Fruit fly (Drosophila melanogaster) whole organism, embryonic: ENCODE measurements around the gene slow.

Source experiments
- Ada2b ChIP-seq: fragments of 200-800 bp; sonication (Bioruptor generic); IDR thresholded peaks from 2 replicates; pipeline ENCODE4 v1.3.6; 2022; ENCODE audit warnings: missing biosample characterization, missing genetic modification characterization
- Aef1 ChIP-seq: fragments of 200-800 bp; sonication (Bioruptor generic); IDR thresholded peaks from 3 replicates; pipeline ENCODE4 v1.3.6; 2022; ENCODE audit warnings: missing biosample characterization, missing genetic modification characterization
- CG10209 ChIP-seq: fragments of 200-800 bp; sonication (Bioruptor generic); optimal IDR thresholded peaks from 3 replicates; lab custom pipeline; 2017; ENCODE audit warnings: missing biosample characterization, mild to moderate bottlenecking, missing genetic modification characterization, missing genetic modification reagents
- CG10959 ChIP-seq: fragments of 200-800 bp; sonication (Bioruptor generic); IDR thresholded peaks from 2 replicates; pipeline ENCODE4 v1.3.6; 2022; ENCODE audit warnings: missing biosample characterization, missing genetic modification characterization
- CG11247 ChIP-seq: fragments of 200-800 bp; sonication (Bioruptor generic); IDR thresholded peaks from 2 replicates; pipeline ENCODE4 v1.3.6; 2022; ENCODE audit warnings: missing biosample characterization, missing genetic modification characterization
- CG12155 ChIP-seq: fragments of 200-800 bp; sonication (Bioruptor generic); optimal IDR thresholded peaks from 3 replicates; lab custom pipeline; 2016; ENCODE audit warnings: missing biosample characterization, missing genetic modification characterization
- CG16813 ChIP-seq: fragments of 200-800 bp; sonication (Bioruptor generic); IDR thresholded peaks from 3 replicates; pipeline ENCODE4 v1.3.6; 2022; ENCODE audit warnings: missing biosample characterization, missing genetic modification characterization; ENCODE audit not compliant: partially characterized antibody
- CG17328 ChIP-seq: fragments of 200-800 bp; sonication (Bioruptor generic); IDR thresholded peaks from 2 replicates; pipeline ENCODE4 v1.3.6; 2022; ENCODE audit warnings: missing biosample characterization, missing genetic modification characterization
- CG17361 ChIP-seq: fragments of 200-800 bp; sonication (Bioruptor generic); IDR thresholded peaks from 3 replicates; pipeline ENCODE4 v1.3.6; 2022; ENCODE audit warnings: missing biosample characterization, missing genetic modification characterization
- CG17802 ChIP-seq: fragments of 200-800 bp; sonication (Bioruptor generic); optimal IDR thresholded peaks from 2 replicates; lab custom pipeline; 2018; ENCODE audit warnings: missing biosample characterization, mild to moderate bottlenecking, missing genetic modification characterization, moderate library complexity
- CG17829 ChIP-seq: fragments of 200-800 bp; optimal IDR thresholded peaks from 2 replicates; lab custom pipeline; 2019; ENCODE audit warnings: missing biosample characterization, mild to moderate bottlenecking, missing genetic modification characterization, moderate library complexity
- CG18599 ChIP-seq: fragments of 200-800 bp; sonication (Bioruptor generic); optimal IDR thresholded peaks from 3 replicates; lab custom pipeline; 2017; ENCODE audit warnings: missing biosample characterization, missing genetic modification characterization, mild to moderate bottlenecking, moderate library complexity, missing genetic modification reagents
- CG2199 ChIP-seq: fragments of 200-800 bp; sonication (Bioruptor generic); IDR thresholded peaks from 3 replicates; pipeline ENCODE4 v1.3.6; 2022; ENCODE audit warnings: missing biosample characterization, missing genetic modification characterization
- CG2678 ChIP-seq: fragments of 200-800 bp; sonication (Bioruptor generic); optimal IDR thresholded peaks from 3 replicates; lab custom pipeline; 2019; ENCODE audit warnings: missing biosample characterization, mild to moderate bottlenecking, missing genetic modification characterization, moderate library complexity
- CG2712 ChIP-seq: fragments of 200-800 bp; optimal IDR thresholded peaks from 3 replicates; lab custom pipeline; 2019; ENCODE audit warnings: missing biosample characterization, mild to moderate bottlenecking, missing genetic modification characterization, moderate library complexity
- CG2875 ChIP-seq: fragments of 200-800 bp; sonication (Bioruptor generic); optimal IDR thresholded peaks from 2 replicates; lab custom pipeline; 2017; ENCODE audit warnings: missing biosample characterization, mild to moderate bottlenecking, missing genetic modification characterization, missing genetic modification reagents
- CG30431 ChIP-seq: fragments of 200-800 bp; sonication (Bioruptor generic); optimal IDR thresholded peaks from 2 replicates; lab custom pipeline; 2017; ENCODE audit warnings: missing biosample characterization, missing genetic modification characterization
- CG33213 ChIP-seq: fragments of 200-800 bp; sonication (Bioruptor generic); optimal IDR thresholded peaks from 3 replicates; lab custom pipeline; 2016; ENCODE audit warnings: missing biosample characterization, missing genetic modification characterization
- CG33557 ChIP-seq: fragments of 200-800 bp; sonication (Bioruptor generic); optimal IDR thresholded peaks from 2 replicates; lab custom pipeline; 2019; ENCODE audit warnings: missing biosample characterization, mild to moderate bottlenecking, missing genetic modification characterization, moderate library complexity
- CG34376 ChIP-seq: fragments of 200-800 bp; sonication (Bioruptor generic); optimal IDR thresholded peaks from 2 replicates; lab custom pipeline; 2018; ENCODE audit warnings: missing biosample characterization, mild to moderate bottlenecking, missing genetic modification characterization
- CG6689 ChIP-seq: fragments of 200-800 bp; sonication (Bioruptor generic); IDR thresholded peaks from 2 replicates; pipeline ENCODE4 v1.3.6; 2022; ENCODE audit warnings: missing biosample characterization, missing genetic modification characterization
- CG8388 ChIP-seq: fragments of 200-800 bp; sonication (Bioruptor generic); optimal IDR thresholded peaks from 2 replicates; lab custom pipeline; 2019; ENCODE audit warnings: missing biosample characterization, mild to moderate bottlenecking, missing genetic modification characterization, moderate library complexity
- CG9817 ChIP-seq: fragments of 200-800 bp; sonication (Bioruptor generic); optimal IDR thresholded peaks from 2 replicates; lab custom pipeline; 2018; ENCODE audit warnings: missing biosample characterization, mild to moderate bottlenecking, missing genetic modification characterization, moderate library complexity
- CG9876 ChIP-seq: fragments of 200-800 bp; sonication (Bioruptor generic); optimal IDR thresholded peaks from 2 replicates; lab custom pipeline; 2016; ENCODE audit warnings: missing biosample characterization, missing genetic modification characterization
- CrebB ChIP-seq: fragments of 200-800 bp; sonication (Bioruptor generic); optimal IDR thresholded peaks from 3 replicates; lab custom pipeline; 2018; ENCODE audit warnings: missing biosample characterization, mild to moderate bottlenecking, missing genetic modification characterization
- Dbx ChIP-seq: fragments of 200-800 bp; sonication (Bioruptor generic); IDR thresholded peaks from 3 replicates; pipeline ENCODE4 v1.3.6; 2022; ENCODE audit warnings: missing biosample characterization, missing genetic modification characterization
- Dek ChIP-seq: fragments of 200-800 bp; sonication (Bioruptor generic); optimal IDR thresholded peaks from 3 replicates; lab custom pipeline; 2019; ENCODE audit warnings: missing biosample characterization, mild to moderate bottlenecking, missing genetic modification characterization, moderate library complexity
- Drgx ChIP-seq: fragments of 200-800 bp; sonication (Bioruptor generic); IDR thresholded peaks from 2 replicates; pipeline ENCODE4 v1.3.6; 2022; ENCODE audit warnings: missing biosample characterization, missing genetic modification characterization
- E2f2 ChIP-seq: fragments of 200-800 bp; sonication (Bioruptor generic); IDR thresholded peaks from 2 replicates; pipeline ENCODE4 v1.3.6; 2022; ENCODE audit warnings: missing biosample characterization, missing genetic modification characterization
- GATAe ChIP-seq: fragments of 200-800 bp; sonication (Bioruptor generic); conservative IDR thresholded peaks from 2 replicates; pipeline ENCODE4 v1.3.6; 2022; ENCODE audit warnings: missing biosample characterization, missing genetic modification characterization
- H15 ChIP-seq: fragments of 200-800 bp; sonication (Bioruptor generic); IDR thresholded peaks from 3 replicates; pipeline ENCODE4 v1.3.6; 2022; ENCODE audit warnings: missing biosample characterization, missing genetic modification characterization
- Lim3 ChIP-seq: fragments of 200-800 bp; sonication (Bioruptor generic); IDR thresholded peaks from 2 replicates; pipeline ENCODE4 v1.3.6; 2022; ENCODE audit warnings: missing biosample characterization, missing genetic modification characterization
- Max ChIP-seq: fragments of 200-800 bp; sonication (Bioruptor generic); optimal IDR thresholded peaks from 2 replicates; lab custom pipeline; 2016; ENCODE audit warnings: missing biosample characterization, mild to moderate bottlenecking, missing genetic modification characterization
- Med ChIP-seq: fragments of 200-800 bp; sonication (Bioruptor generic); peaks from one replicate; lab custom pipeline; 2016; ENCODE audit warnings: missing biosample characterization, missing genetic modification characterization, mild to moderate bottlenecking, inconsistent platforms, moderate library complexity
- NFAT ChIP-seq: fragments of 200-800 bp; sonication (Bioruptor generic); IDR thresholded peaks from 2 replicates; pipeline ENCODE4 v1.3.6; 2022; ENCODE audit warnings: missing biosample characterization, missing genetic modification characterization
- NK7.1 ChIP-seq: fragments of 200-800 bp; sonication (Bioruptor generic); optimal IDR thresholded peaks from 3 replicates; lab custom pipeline; 2016; ENCODE audit warnings: missing biosample characterization, missing genetic modification characterization
- Ptx1 ChIP-seq: fragments of 200-800 bp; sonication (Bioruptor generic); IDR thresholded peaks from 2 replicates; pipeline ENCODE4 v1.3.6; 2022; ENCODE audit warnings: missing biosample characterization, missing genetic modification characterization
- Scr ChIP-seq: fragments of 200-800 bp; sonication (Bioruptor generic); IDR thresholded peaks from 2 replicates; pipeline ENCODE4 v1.3.6; 2022; ENCODE audit warnings: missing biosample characterization, missing genetic modification characterization; ENCODE audit not compliant: partially characterized antibody
- Sox100B ChIP-seq: fragments of 200-800 bp; sonication (Bioruptor generic); optimal IDR thresholded peaks from 3 replicates; lab custom pipeline; 2018; ENCODE audit warnings: missing biosample characterization, mild to moderate bottlenecking, missing genetic modification characterization
- ase ChIP-seq: fragments of 200-800 bp; sonication (Bioruptor generic); IDR thresholded peaks from 3 replicates; pipeline ENCODE4 v1.3.6; 2022; ENCODE audit warnings: missing biosample characterization, missing genetic modification characterization
- grn ChIP-seq: fragments of 200-800 bp; sonication (Bioruptor generic); optimal IDR thresholded peaks from 3 replicates; lab custom pipeline; 2017; ENCODE audit warnings: missing biosample characterization, missing genetic modification characterization
- lov ChIP-seq, 2 experiments: fragments of 200-800 bp in 1 of 2; fragments of >200 bp in 1 of 2; sonication (Bioruptor generic) in 1 of 2; IDR thresholded peaks in 1 of 2; optimal IDR thresholded peaks in 1 of 2; 2 replicates in 1 of 2; 3 replicates in 1 of 2; pipeline versions ENCODE4 v1.3.6 to Lab custom; 2017 to 2022; ENCODE audit warnings: missing biosample characterization in 1 of 2, missing genetic modification characterization in 1 of 2
- nerfin-2 ChIP-seq: fragments of 200-800 bp; sonication (Bioruptor generic); IDR thresholded peaks from 2 replicates; pipeline ENCODE4 v1.3.6; 2022; ENCODE audit warnings: missing biosample characterization, missing genetic modification characterization; ENCODE audit not compliant: partially characterized antibody
- pnt ChIP-seq: fragments of 200-800 bp; sonication (Bioruptor generic); optimal IDR thresholded peaks from 3 replicates; lab custom pipeline; 2016; ENCODE audit warnings: missing biosample characterization, missing genetic modification characterization
- prd ChIP-seq, 3 experiments: fragments of >200 bp in 2 of 3; fragments of 200-800 bp in 1 of 3; sonication (Bioruptor generic) in 1 of 3; optimal IDR thresholded peaks in 2 of 3; IDR thresholded peaks in 1 of 3; 2 replicates in 2 of 3; 3 replicates in 1 of 3; pipeline versions ENCODE4 v1.3.6 to Lab custom; 2017 to 2022; ENCODE audit warnings: missing biosample characterization in 1 of 3, missing genetic modification characterization in 1 of 3
- sens ChIP-seq: fragments of 200-800 bp; sonication (Bioruptor generic); peaks from one replicate; lab custom pipeline; 2016; ENCODE audit warnings: missing biosample characterization, missing genetic modification characterization
- sens-2 ChIP-seq: fragments of 200-800 bp; sonication (Bioruptor generic); IDR thresholded peaks from 2 replicates; pipeline ENCODE4 v1.3.6; 2022; ENCODE audit warnings: missing biosample characterization, missing genetic modification characterization
- tll ChIP-seq, 2 experiments: fragments of 200-800 bp in 1 of 2; fragments of >200 bp in 1 of 2; sonication (Bioruptor generic) in 1 of 2; optimal IDR thresholded peaks; 2 replicates each; lab custom pipeline; 2017 to 2019; ENCODE audit warnings: missing biosample characterization in 2 of 2, missing genetic modification characterization in 2 of 2, mild to moderate bottlenecking in 1 of 2, moderate library complexity in 1 of 2
- vvl ChIP-seq: fragments of 200-800 bp; sonication (Bioruptor generic); IDR thresholded peaks from 2 replicates; pipeline ENCODE4 v1.3.6; 2022; ENCODE audit warnings: missing biosample characterization, missing genetic modification characterization
- yki ChIP-seq: fragments of >200 bp; optimal IDR thresholded peaks from 3 replicates; lab custom pipeline; 2018
- zf30C ChIP-seq: fragments of 200-800 bp; sonication (Bioruptor generic); optimal IDR thresholded peaks from 3 replicates; lab custom pipeline; 2018; ENCODE audit warnings: missing biosample characterization, mild to moderate bottlenecking, missing genetic modification characterization

Gene slow

DNA sequence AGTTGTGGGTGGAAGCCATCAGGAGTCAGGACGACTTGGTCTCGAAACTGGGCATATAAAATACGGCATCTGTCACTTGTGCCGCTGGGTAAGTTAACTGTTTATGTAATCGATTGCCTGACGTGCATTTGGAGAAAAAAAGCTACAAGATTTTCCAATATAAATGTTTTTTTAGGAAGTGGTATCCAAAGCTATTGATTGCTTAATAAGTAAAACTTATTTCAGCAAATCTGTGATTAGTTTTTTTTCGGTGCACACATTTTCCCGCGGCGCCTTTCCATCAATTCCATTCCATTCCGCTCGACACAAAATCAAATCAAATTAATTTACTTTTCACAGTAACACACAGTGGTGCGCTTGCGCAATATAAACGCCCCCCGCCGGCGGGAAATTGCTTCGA is 44.7 kb upstream of the slow start:
- TF ChIP-seq CG8388 (GFP tag; lab: Kevin White, UChicago) (no peak), vvl (GFP tag; lab: Robert Waterston, UW) (peak; percentile 32; the same call in 1 of the 2 replicates), CG12155 (no peak), pnt (GFP tag; lab: Kevin White, UChicago) (no peak), CG16813 (GFP tag; lab: Robert Waterston, UW) (no peak), Dek (tag; lab: Kevin White, UChicago) (no peak), NFAT (GFP tag; lab: Robert Waterston, UW) (no peak), CG30431 (no peak), Ada2b (GFP tag; lab: Robert Waterston, UW) (peak; percentile 24; the same call in 1 of the 2 replicates), CrebB (tag; lab: Kevin White, UChicago) (no peak), CG33213 (no peak), CG17802 (tag; lab: Kevin White, UChicago) (no peak), sens-2 (GFP tag; lab: Robert Waterston, UW) (no peak), CG2199 (GFP tag; lab: Robert Waterston, UW) (no peak), grn (no peak), Sox100B (no peak), CG2712 (tag; lab: Kevin White, UChicago) (no peak), zf30C (GFP tag; lab: Kevin White, UChicago) (no peak), Ptx1 (GFP tag; lab: Robert Waterston, UW) (no peak), tll (GFP tag; optimal IDR thresholded peaks at IDR 0.05; lab: Kevin White, UChicago) (no peak), CG33557 (GFP tag; lab: Kevin White, UChicago) (no peak), NK7.1 (GFP tag; lab: Kevin White, UChicago) (no peak), CG17361 (GFP tag; lab: Robert Waterston, UW) (0 out of 3 replicates have a peak, but pooled peaks have one; percentile 9), sens (GFP tag; lab: Kevin White, UChicago) (no peak), CG17829 (tag; lab: Kevin White, UChicago) (no peak), yki (lab: Kevin White, UChicago) (no peak), CG9876 (no peak), CG18599 (GFP tag; lab: Kevin White, UChicago) (no peak), H15 (GFP tag; lab: Robert Waterston, UW) (0 out of 3 replicates have a peak, but pooled peaks have one; percentile 39), GATAe (GFP tag; lab: Robert Waterston, UW) (no peak), lov (optimal IDR thresholded peaks at IDR 0.05; lab: Kevin White, UChicago) (no peak), lov (GFP tag; IDR thresholded peaks at IDR 0.05; lab: Robert Waterston, UW) (no peak), CG2875 (GFP tag; lab: Kevin White, UChicago) (no peak), CG10209 (GFP tag; lab: Kevin White, UChicago) (no peak), Drgx (peak; percentile 59), Med (GFP tag; lab: Kevin White, UChicago) (peak; percentile 14), ase (no peak), Aef1 (0 out of 3 replicates have a peak, but pooled peaks have one; percentile 12), CG10959 (GFP tag; lab: Robert Waterston, UW) (no peak), prd (optimal IDR thresholded peaks at IDR 0.05; lab: Kevin White, UChicago) (no peak), prd (GFP tag; IDR thresholded peaks at IDR 0.05; lab: Robert Waterston, UW) (peak; percentile 64; the same call in 2 of the 3 replicates), Max (no peak), CG9817 (tag; lab: Kevin White, UChicago) (no peak), Scr (GFP tag; lab: Robert Waterston, UW) (no peak), CG6689 (GFP tag; lab: Robert Waterston, UW) (peak; percentile 28; the same call in 1 of the 2 replicates), nerfin-2 (GFP tag; lab: Robert Waterston, UW) (no peak), Dbx (GFP tag; lab: Robert Waterston, UW) (no peak), CG17328 (GFP tag; lab: Robert Waterston, UW) (no peak), E2f2 (GFP tag; lab: Robert Waterston, UW) (no peak), CG34376 (GFP tag; lab: Kevin White, UChicago) (no peak), CG2678 (no peak), Lim3 (GFP tag; lab: Robert Waterston, UW) (no peak), CG11247 (no peak)
